Fruit fly (Drosophila melanogaster): ENCODE results near the gene CG11593.

DNA sequence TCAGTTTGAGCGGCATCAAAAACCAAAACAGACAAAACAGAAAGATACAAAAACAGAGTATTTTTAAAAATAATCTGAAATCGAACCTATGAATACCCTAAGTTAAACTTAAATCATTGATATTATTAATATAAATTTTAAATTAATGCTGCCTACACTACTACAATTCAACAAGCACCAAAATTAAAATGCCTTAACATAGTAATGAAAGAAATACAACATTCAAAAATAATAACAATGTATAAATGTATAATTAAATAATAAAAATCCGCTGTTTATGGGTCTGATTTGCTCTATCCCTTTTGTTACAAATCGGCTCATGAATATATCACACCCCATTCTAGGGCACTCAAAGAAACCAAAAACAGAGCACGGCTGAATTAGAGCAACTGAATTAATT is 8.8 kb upstream of the CG11593 start:
- TF ChIP-seq CG8478 (optimal IDR thresholded peaks at IDR 0.05) (no peak), pan (optimal IDR thresholded peaks at IDR 0.05) (no peak), usp (GFP tag; optimal IDR thresholded peaks at IDR 0.05) (no peak)

Data from whole organism.